Fruit fly (Drosophila melanogaster): ENCODE measurements around the gene yem.
A peak's percentile ranks its signal among the peaks of the same experiment; 100 is the strongest.

The yem gene

DNA sequence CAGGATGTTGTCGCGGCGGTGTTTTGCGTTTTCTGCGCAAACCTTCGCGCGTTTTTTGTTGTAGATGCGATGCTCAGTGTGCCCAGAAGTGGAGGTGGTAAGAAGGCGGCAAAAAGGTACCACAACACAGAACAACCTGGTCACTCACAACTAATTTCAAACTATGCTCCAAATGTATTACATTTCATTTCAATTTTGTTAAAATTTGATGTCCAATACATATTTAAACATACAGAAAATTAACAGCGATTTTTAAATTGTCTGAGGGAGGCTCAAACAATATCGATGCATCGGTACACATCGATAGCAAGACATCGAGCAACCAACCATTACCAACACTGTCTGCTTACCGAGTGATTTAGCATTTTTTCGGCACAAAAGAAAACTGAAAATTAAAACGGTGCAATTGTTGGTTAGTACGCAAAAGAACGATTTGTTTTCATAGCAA lies 30.5 kb upstream of the yem start, which contains the start of the genes Slbp and Rpn2:
TSS of gene Slbp (minus strand) at position 70 of the 448 bp plus-strand sequence.
TSS of gene Rpn2 (plus strand) at position 328 of the 448 bp plus-strand sequence.
- TF ChIP-seq rgr (GFP tag; optimal IDR thresholded peaks at IDR 0.05) (peak; percentile 69), Sp1 (GFP tag; optimal IDR thresholded peaks at IDR 0.05) (peak; percentile 56), pan (optimal IDR thresholded peaks at IDR 0.05) (no peak), h (GFP tag; optimal IDR thresholded peaks at IDR 0.05) (peak; percentile 69), sv (GFP tag; optimal IDR thresholded peaks at IDR 0.05) (peak; percentile 5), Vsx2 (GFP tag; optimal IDR thresholded peaks at IDR 0.05; ENCODE audit: partially characterized antibody) (no peak), woc (GFP tag; optimal IDR thresholded peaks at IDR 0.05) (no peak), HLH106 (tag; optimal IDR thresholded peaks at IDR 0.05) (peak; percentile 41), Dif (GFP tag; optimal IDR thresholded peaks at IDR 0.05; ENCODE audit: partially characterized antibody) (no peak), sage (GFP tag; optimal IDR thresholded peaks at IDR 0.05) (no peak), Abd-B (GFP tag; optimal IDR thresholded peaks at IDR 0.05) (no peak), CrebA (GFP tag; optimal IDR thresholded peaks at IDR 0.05; ENCODE audit: borderline replicate concordance) (no peak), Hnf4 (GFP tag; optimal IDR thresholded peaks at IDR 0.05) (no peak), foxo (GFP tag; optimal IDR thresholded peaks at IDR 0.05) (peak in 1 of 2 experiments; percentile 67), Mio (GFP tag; optimal IDR thresholded peaks at IDR 0.05) (peak; percentile 14), Hr83 (GFP tag; optimal IDR thresholded peaks at IDR 0.05; ENCODE audit: poor library complexity, severe bottlenecking) (no peak), br (GFP tag; optimal IDR thresholded peaks at IDR 0.05) (peak; percentile 38), OdsH (GFP tag; optimal IDR thresholded peaks at IDR 0.05) (peak; percentile 59), ey (GFP tag; optimal IDR thresholded peaks at IDR 0.05) (peak; percentile 34), psq (GFP tag; optimal IDR thresholded peaks at IDR 0.05) (peak; percentile 61), Rel (GFP tag; optimal IDR thresholded peaks at IDR 0.05) (no peak), Rel (tag; optimal IDR thresholded peaks at IDR 0.05) (peak; percentile 62), CG9705 (GFP tag; optimal IDR thresholded peaks at IDR 0.05) (peak; percentile 46), dl (GFP tag; optimal IDR thresholded peaks at IDR 0.05; ENCODE audit: insufficient read depth in 1 of 2, partially characterized antibody in 2 of 2) (no peak), usp (GFP tag; optimal IDR thresholded peaks at IDR 0.05) (no peak), Dfd (GFP tag; optimal IDR thresholded peaks at IDR 0.05) (no peak), tai (GFP tag; optimal IDR thresholded peaks at IDR 0.05) (no peak), dmrt93B (GFP tag; optimal IDR thresholded peaks at IDR 0.05) (no peak), brk (GFP tag; optimal IDR thresholded peaks at IDR 0.05) (no peak), Myc (optimal IDR thresholded peaks at IDR 0.05) (peak; percentile 45), GATAd (GFP tag; optimal IDR thresholded peaks at IDR 0.05) (no peak), fru (GFP tag; optimal IDR thresholded peaks at IDR 0.05) (peak; percentile 50), CG32264 (GFP tag; optimal IDR thresholded peaks at IDR 0.05) (no peak)

- TF ChIP-seq dmrt93B (GFP tag; optimal IDR thresholded peaks at IDR 0.05) = no peak
- TF ChIP-seq Sp1 (GFP tag; optimal IDR thresholded peaks at IDR 0.05) = peak; percentile 41
- TF ChIP-seq rgr (GFP tag; optimal IDR thresholded peaks at IDR 0.05) = peak; percentile 64
- TF ChIP-seq lola (GFP tag; optimal IDR thresholded peaks at IDR 0.05) = no peak
- peak; percentile 5 for TF ChIP-seq sv (GFP tag; optimal IDR thresholded peaks at IDR 0.05)
- TF ChIP-seq Myc (optimal IDR thresholded peaks at IDR 0.05) = peak; percentile 78
- peak; percentile 36 for TF ChIP-seq OdsH (GFP tag; optimal IDR thresholded peaks at IDR 0.05)
- TF ChIP-seq CG9705 (GFP tag; optimal IDR thresholded peaks at IDR 0.05) = peak; percentile 37
- TF ChIP-seq ey (GFP tag; optimal IDR thresholded peaks at IDR 0.05) = peak; percentile 57
- TF ChIP-seq psq (GFP tag; optimal IDR thresholded peaks at IDR 0.05) = peak; percentile 14
- peak; percentile 69 for TF ChIP-seq HLH106 (tag; optimal IDR thresholded peaks at IDR 0.05)
- TF ChIP-seq h (GFP tag; optimal IDR thresholded peaks at IDR 0.05) = peak; percentile 63
- no peak for TF ChIP-seq Rel (GFP tag; optimal IDR thresholded peaks at IDR 0.05)
- TF ChIP-seq Rel (tag; optimal IDR thresholded peaks at IDR 0.05) = peak; percentile 22
- TF ChIP-seq foxo (GFP tag; optimal IDR thresholded peaks at IDR 0.05) = peak in 1 of 2 experiments; percentile 65
- TF ChIP-seq Hnf4 (GFP tag; optimal IDR thresholded peaks at IDR 0.05) = no peak
Observed at dm6 chr3R:29151621-29152092, 29.0 kb upstream of the yem start, which contains the start of gene eIF2D. eIF2D (minus strand) TSS chr3R:29151794.

DNA sequence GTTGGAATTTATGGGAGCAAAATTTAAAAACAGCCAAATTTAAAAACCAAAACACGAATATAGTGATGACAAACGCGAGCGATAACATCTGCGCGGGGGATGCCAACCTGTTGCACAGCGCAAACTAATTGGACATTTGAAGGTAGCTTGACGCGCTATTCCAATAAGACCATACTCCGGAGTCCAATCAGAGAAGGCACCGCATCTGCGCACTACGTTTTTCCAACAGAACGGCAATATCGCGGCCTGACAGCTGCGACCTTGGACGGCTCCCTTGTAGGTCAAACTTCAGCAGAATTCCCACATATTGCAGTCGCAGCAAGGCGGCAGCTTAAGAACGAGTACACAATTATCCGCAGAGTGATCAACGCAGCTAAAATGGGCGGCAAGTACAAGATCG lies 25.4 kb upstream of the yem start, which contains the start of the genes CG11882 and Pglym78:
TSS of gene CG11882 (minus strand) at position 101 of the 400 bp plus-strand sequence.
TSS of gene Pglym78 (plus strand) at position 177 of the 400 bp plus-strand sequence.
- TF ChIP-seq Sp1 (GFP tag; optimal IDR thresholded peaks at IDR 0.05) (peak; percentile 30), HLH106 (tag; optimal IDR thresholded peaks at IDR 0.05) (peak; percentile 1), sv (GFP tag; optimal IDR thresholded peaks at IDR 0.05) (peak; percentile 19), CG9705 (GFP tag; optimal IDR thresholded peaks at IDR 0.05) (no peak), dl (GFP tag; optimal IDR thresholded peaks at IDR 0.05; ENCODE audit: insufficient read depth in 1 of 2, partially characterized antibody in 2 of 2) (peak in 1 of 2 experiments; percentile 40), Rel (GFP tag; optimal IDR thresholded peaks at IDR 0.05) (no peak), Rel (tag; optimal IDR thresholded peaks at IDR 0.05) (peak; percentile 80), lola (GFP tag; optimal IDR thresholded peaks at IDR 0.05) (no peak), h (GFP tag; optimal IDR thresholded peaks at IDR 0.05) (no peak), Hr83 (GFP tag; optimal IDR thresholded peaks at IDR 0.05; ENCODE audit: poor library complexity, severe bottlenecking) (peak; percentile 80), Dif (GFP tag; optimal IDR thresholded peaks at IDR 0.05; ENCODE audit: partially characterized antibody) (peak; percentile 13), Mio (GFP tag; optimal IDR thresholded peaks at IDR 0.05) (no peak), GATAd (GFP tag; optimal IDR thresholded peaks at IDR 0.05) (no peak), usp (GFP tag; optimal IDR thresholded peaks at IDR 0.05) (no peak), psq (GFP tag; optimal IDR thresholded peaks at IDR 0.05) (peak; percentile 26), ey (GFP tag; optimal IDR thresholded peaks at IDR 0.05) (peak; percentile 43), dmrt93B (GFP tag; optimal IDR thresholded peaks at IDR 0.05) (no peak), rgr (GFP tag; optimal IDR thresholded peaks at IDR 0.05) (peak; percentile 51), brk (GFP tag; optimal IDR thresholded peaks at IDR 0.05) (no peak), Myc (optimal IDR thresholded peaks at IDR 0.05) (no peak), br (GFP tag; optimal IDR thresholded peaks at IDR 0.05) (no peak), dsf (GFP tag; optimal IDR thresholded peaks at IDR 0.05; ENCODE audit: borderline replicate concordance) (no peak), CG32264 (GFP tag; optimal IDR thresholded peaks at IDR 0.05) (no peak), OdsH (GFP tag; optimal IDR thresholded peaks at IDR 0.05) (peak; percentile 38), foxo (GFP tag; optimal IDR thresholded peaks at IDR 0.05) (peak in 1 of 2 experiments; percentile 73)
